Worm (Caenorhabditis elegans) whole organism, midembryonic: ENCODE data around the gene pitr-3.

Source experiments
- T22C8.4 ChIP-seq: fragments of 200-800 bp; sonication (Bioruptor generic); IDR thresholded peaks from 2 replicates; pipeline ENCODE4 v1.3.6; 2022; ENCODE audit warnings: missing genetic modification characterization, missing compliant biosample characterization
- cog-1 ChIP-seq: sonication (generic microtip); optimal IDR thresholded peaks from 2 replicates; lab custom pipeline; 2016; ENCODE audit warnings: missing genetic modification characterization, missing compliant biosample characterization
- flt-1 ChIP-seq: fragments of 200-800 bp; sonication (Bioruptor generic); IDR thresholded peaks from 2 replicates; pipeline ENCODE4 v1.3.6; 2022; ENCODE audit warnings: missing genetic modification characterization, missing compliant biosample characterization
- klf-2 ChIP-seq: fragments of 200-800 bp; sonication (Bioruptor generic); conservative IDR thresholded peaks from 2 replicates; pipeline ENCODE4 v1.3.6; 2022; ENCODE audit warnings: missing genetic modification reagents, missing genetic modification characterization, missing compliant biosample characterization
- med-1 ChIP-seq: sonication (generic microtip); optimal IDR thresholded peaks from 2 replicates; lab custom pipeline; 2017; ENCODE audit warnings: missing genetic modification characterization, mild to moderate bottlenecking, missing compliant biosample characterization, antibody characterized with exemption, missing genetic modification reagents; ENCODE audit not compliant: insufficient read depth
- ref-1 ChIP-seq: fragments of 200-800 bp; sonication (Bioruptor generic); conservative IDR thresholded peaks from 2 replicates; pipeline ENCODE4 v1.3.6; 2022; ENCODE audit warnings: missing genetic modification reagents, missing genetic modification characterization, missing compliant biosample characterization
- tab-1 ChIP-seq: fragments of 200-800 bp; sonication (Bioruptor generic); IDR thresholded peaks from 2 replicates; pipeline ENCODE4 v1.3.6; 2022; ENCODE audit warnings: missing genetic modification characterization, missing compliant biosample characterization
- ztf-23 ChIP-seq: fragments of 200-800 bp; sonication (Bioruptor generic); IDR thresholded peaks from 2 replicates; pipeline ENCODE4 v1.3.6; 2022; ENCODE audit warnings: missing genetic modification reagents, missing genetic modification characterization, missing compliant biosample characterization
- ztf-29 ChIP-seq: fragments of 200-800 bp; sonication (Bioruptor generic); IDR thresholded peaks from 2 replicates; pipeline ENCODE4 v1.3.6; 2022; ENCODE audit warnings: missing genetic modification reagents, missing genetic modification characterization, missing compliant biosample characterization

The pitr-3 gene

DNA sequence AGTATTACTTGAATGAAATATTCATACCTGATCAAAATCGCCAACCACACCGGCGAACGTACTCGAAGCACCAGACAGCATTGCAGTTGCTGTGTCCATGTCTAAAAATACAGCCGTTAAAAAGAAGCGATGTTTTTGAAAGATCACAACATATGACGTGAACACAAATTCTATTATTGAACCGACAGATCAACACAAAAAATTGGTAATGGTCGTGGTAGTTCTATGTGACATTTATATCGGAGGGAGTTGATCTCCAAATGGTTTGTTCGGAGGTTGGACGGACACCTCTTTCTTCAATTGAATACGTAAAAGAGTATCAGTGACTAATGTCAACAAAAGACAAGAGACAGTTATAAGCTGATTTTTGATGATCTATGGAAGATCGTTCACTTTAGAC, at the start of gene pitr-3:
Gene pitr-3 (minus strand): TSS at position 101 of the 400 bp plus-strand sequence.
- TF ChIP-seq ztf-29 (GFP tag; lab: Robert Waterston, UW) (no peak), klf-2 (GFP tag; lab: Robert Waterston, UW) (no peak), cog-1 (tag; lab: Kevin White, UChicago) (no peak), tab-1 (GFP tag; lab: Robert Waterston, UW) (no peak), ref-1 (GFP tag; lab: Robert Waterston, UW) (no peak), flt-1 (GFP tag; lab: Robert Waterston, UW) (no peak), T22C8.4 (no peak), ztf-23 (GFP tag; lab: Robert Waterston, UW) (no peak), med-1 (GFP tag; lab: Kevin White, UChicago) (no peak)

DNA sequence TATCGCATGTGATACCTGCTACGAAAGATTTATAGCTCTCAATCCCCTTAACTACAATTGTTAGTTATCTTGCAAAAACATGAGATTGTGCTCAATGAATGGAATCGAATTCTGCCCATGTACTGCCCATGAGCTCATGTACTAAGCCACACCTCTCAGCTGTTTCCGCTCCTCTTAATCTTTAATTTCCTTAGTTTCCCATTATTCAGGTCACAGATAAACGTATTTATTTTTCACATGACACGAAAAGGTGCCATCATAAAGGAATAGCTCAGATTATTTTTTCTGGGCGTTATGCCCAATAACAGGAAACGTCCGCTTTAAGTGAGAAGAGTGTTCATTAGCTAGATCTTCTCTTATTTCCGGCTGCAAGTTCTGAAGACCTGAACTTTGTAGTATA, 44.8 kb upstream of the pitr-3 start:
- no peak for TF ChIP-seq ref-1 (GFP tag; lab: Robert Waterston, UW)
- no peak for TF ChIP-seq tab-1 (GFP tag; lab: Robert Waterston, UW)
- TF ChIP-seq klf-2 (GFP tag; lab: Robert Waterston, UW): no peak
- no peak for TF ChIP-seq flt-1 (GFP tag; lab: Robert Waterston, UW)
- no peak for TF ChIP-seq ztf-23 (GFP tag; lab: Robert Waterston, UW)
- no peak for TF ChIP-seq ztf-29 (GFP tag; lab: Robert Waterston, UW)
- TF ChIP-seq med-1 (GFP tag; lab: Kevin White, UChicago): no peak
- TF ChIP-seq T22C8.4: no peak
- no peak for TF ChIP-seq cog-1 (tag; lab: Kevin White, UChicago)

- TF ChIP-seq klf-2 (GFP tag; lab: Robert Waterston, UW) (no peak), tab-1 (GFP tag; lab: Robert Waterston, UW) (no peak), ref-1 (GFP tag; lab: Robert Waterston, UW) (no peak), cog-1 (tag; lab: Kevin White, UChicago) (no peak), ztf-29 (GFP tag; lab: Robert Waterston, UW) (no peak), T22C8.4 (no peak), med-1 (GFP tag; lab: Kevin White, UChicago) (no peak), flt-1 (GFP tag; lab: Robert Waterston, UW) (no peak)
Measured at ce11 chrV:9183718-9184441, 42.7 kb upstream of the pitr-3 start.

DNA sequence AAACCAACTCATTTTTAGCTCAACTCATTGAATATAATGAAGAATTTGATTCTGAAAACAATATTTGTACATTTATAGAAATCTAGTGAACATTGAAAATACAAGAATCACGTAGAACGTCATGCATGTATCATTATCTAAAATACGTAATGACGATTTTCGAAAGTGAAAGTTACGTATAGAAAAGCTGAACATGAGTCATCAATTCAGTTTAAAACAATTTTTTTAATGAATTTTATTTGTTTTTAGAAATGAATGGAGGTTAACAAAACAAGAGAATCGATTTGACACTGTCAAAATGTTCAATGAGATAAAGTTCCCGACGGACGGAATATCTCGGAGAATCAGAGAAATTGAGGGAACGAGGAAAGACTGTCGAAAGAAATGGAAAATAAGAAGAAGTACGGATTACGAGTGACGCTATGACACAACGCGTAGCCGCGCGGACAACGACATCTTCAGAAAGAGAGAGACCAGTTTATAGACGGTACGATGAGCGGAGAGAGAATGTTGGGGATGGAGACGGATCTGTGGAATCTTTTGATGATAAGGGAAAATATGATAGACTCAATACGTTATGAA, 40.6 kb upstream of the pitr-3 start, which contains the start of gene ptr-1:
Gene ptr-1 (minus strand): TSS at position 51 of the 582 bp plus-strand sequence.
- TF ChIP-seq T22C8.4 (no peak), tab-1 (GFP tag; lab: Robert Waterston, UW) (no peak), klf-2 (GFP tag; lab: Robert Waterston, UW) (no peak), med-1 (GFP tag; lab: Kevin White, UChicago) (no peak), ztf-29 (GFP tag; lab: Robert Waterston, UW) (no peak), ztf-23 (GFP tag; lab: Robert Waterston, UW) (no peak), flt-1 (GFP tag; lab: Robert Waterston, UW) (no peak), cog-1 (tag; lab: Kevin White, UChicago) (no peak), ref-1 (GFP tag; lab: Robert Waterston, UW) (no peak)

DNA sequence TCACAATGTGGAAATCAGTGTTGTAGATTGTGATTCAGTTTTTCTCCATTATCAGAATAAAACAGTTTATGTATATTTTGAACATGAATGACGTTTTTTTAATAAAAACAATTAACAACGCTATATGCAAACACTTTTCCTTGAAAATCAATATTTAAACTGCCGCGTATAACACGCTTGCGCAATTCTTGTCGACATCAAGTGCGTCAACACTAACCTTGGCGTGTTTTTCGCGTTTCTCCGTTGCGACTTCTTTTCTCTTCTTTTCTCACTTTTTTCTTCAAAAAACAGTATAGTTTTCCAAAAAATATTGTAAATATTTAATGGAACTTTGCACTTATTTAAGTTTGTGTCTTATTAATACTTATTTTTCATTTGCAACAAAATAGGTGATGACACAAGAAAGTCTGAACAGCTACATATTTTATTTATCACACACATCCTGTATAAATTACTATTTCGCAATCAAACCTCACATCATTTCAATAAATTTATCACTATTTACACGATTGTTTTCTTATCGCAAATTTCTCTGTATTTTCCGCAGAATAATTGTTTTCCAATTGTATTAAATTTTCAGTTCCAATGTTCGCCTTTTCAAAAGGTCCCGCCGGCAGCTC, 34.1 kb upstream of the pitr-3 start, which contains the start of gene spas-1:
Gene spas-1 (plus strand): TSS at position 572 of the 620 bp plus-strand sequence.
- TF ChIP-seq klf-2 (GFP tag; lab: Robert Waterston, UW) (no peak), cog-1 (tag; lab: Kevin White, UChicago) (peak; percentile 68), ztf-29 (GFP tag; lab: Robert Waterston, UW) (no peak), tab-1 (GFP tag; lab: Robert Waterston, UW) (peak; percentile 78), med-1 (GFP tag; lab: Kevin White, UChicago) (peak; percentile 6), flt-1 (GFP tag; lab: Robert Waterston, UW) (no peak; the same call in 1 of the 2 replicates), ztf-23 (GFP tag; lab: Robert Waterston, UW) (peak; percentile 72; the same call in 1 of the 2 replicates), ref-1 (GFP tag; lab: Robert Waterston, UW) (no peak), T22C8.4 (peak; percentile 78)

DNA sequence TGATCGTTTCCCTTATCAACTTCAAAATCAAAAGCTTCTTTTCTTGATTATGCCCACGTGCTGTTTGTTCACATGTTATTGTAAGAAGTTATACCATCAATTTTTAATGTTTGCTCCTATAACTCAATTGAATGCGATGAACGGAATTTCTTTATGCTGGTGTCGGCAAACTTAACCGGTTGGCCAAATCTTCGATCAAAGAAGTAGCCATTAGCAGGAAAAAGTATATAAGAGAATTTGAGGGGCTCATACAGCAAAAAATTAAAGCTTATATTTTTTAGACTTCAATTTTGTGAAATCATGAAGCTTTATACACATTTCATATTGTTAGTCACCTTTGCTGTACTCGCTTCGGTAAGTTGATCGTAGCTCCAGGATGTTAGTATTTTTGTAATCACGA, 32.6 kb upstream of the pitr-3 start, which contains the start of gene pqn-16:
Gene pqn-16 (plus strand): TSS at position 301 of the 400 bp plus-strand sequence.
- no peak for TF ChIP-seq T22C8.4
- TF ChIP-seq med-1 (GFP tag; lab: Kevin White, UChicago): no peak

- TF ChIP-seq tab-1 (GFP tag; lab: Robert Waterston, UW): no peak
- no peak for TF ChIP-seq ztf-29 (GFP tag; lab: Robert Waterston, UW)
- TF ChIP-seq klf-2 (GFP tag; lab: Robert Waterston, UW): no peak
- TF ChIP-seq med-1 (GFP tag; lab: Kevin White, UChicago): no peak
- TF ChIP-seq ztf-23 (GFP tag; lab: Robert Waterston, UW): no peak
- TF ChIP-seq flt-1 (GFP tag; lab: Robert Waterston, UW): no peak
- no peak for TF ChIP-seq cog-1 (tag; lab: Kevin White, UChicago)
Measured at ce11 chrV:9172989-9173388, 31.8 kb upstream of the pitr-3 start, which contains the start of gene gad-3. TSS of gene gad-3 (minus strand) at chrV:9173005.

DNA sequence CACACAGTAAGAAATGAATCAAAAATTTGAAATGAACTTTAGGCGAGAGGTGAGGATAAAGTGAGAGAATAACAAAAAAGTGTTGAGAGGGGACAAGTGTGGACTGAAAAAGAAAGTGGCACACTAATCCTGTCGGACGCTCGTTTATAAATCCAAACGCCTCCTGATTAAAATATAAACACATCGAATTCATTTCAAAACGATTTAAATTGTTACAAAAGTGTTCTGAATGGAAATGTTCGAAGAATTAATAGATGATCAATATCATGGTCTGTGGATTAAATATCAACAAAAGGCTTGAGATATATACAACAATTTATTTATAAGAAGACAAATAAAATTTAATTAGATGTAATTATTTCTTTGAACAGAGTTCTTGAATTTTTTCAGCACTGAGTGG, 26.9 kb upstream of the pitr-3 start, which contains the start of gene B0222.11:
Gene B0222.11 (minus strand): TSS at position 101 of the 400 bp plus-strand sequence.
- TF ChIP-seq med-1 (GFP tag; lab: Kevin White, UChicago) (no peak), cog-1 (tag; lab: Kevin White, UChicago) (no peak), ztf-29 (GFP tag; lab: Robert Waterston, UW) (no peak), tab-1 (GFP tag; lab: Robert Waterston, UW) (no peak), ztf-23 (GFP tag; lab: Robert Waterston, UW) (no peak), flt-1 (GFP tag; lab: Robert Waterston, UW) (no peak), klf-2 (GFP tag; lab: Robert Waterston, UW) (no peak), T22C8.4 (no peak), ref-1 (GFP tag; lab: Robert Waterston, UW) (no peak)
